Fruit fly (Drosophila melanogaster): Measurements from ENCODE around the gene Spn28F.

Spn28F gene

DNA sequence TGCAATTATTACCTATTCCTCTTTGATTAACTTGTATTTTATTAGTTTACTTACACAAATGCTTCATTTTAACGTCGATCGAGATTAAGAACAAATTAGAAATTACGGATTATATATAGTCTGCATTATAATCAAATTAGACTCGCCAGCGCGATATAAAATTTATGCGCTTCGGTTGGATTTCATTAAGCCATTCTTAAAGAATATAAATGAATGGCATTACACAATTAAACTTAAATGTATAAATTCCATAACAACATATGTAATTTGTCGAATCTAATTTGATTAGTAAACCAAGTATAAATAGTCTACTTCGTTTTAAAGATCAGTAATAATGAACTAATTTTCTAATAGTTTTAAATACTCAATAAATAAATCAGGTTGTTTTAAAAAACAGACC, at the start of gene Spn28F:
Spn28F (minus strand) TSS at position 101 of the 400 bp plus-strand sequence.
- TF ChIP-seq EcR (GFP tag; optimal IDR thresholded peaks at IDR 0.05) (no peak), usp (GFP tag; optimal IDR thresholded peaks at IDR 0.05) (no peak), Dll (optimal IDR thresholded peaks at IDR 0.05) (no peak), pan (optimal IDR thresholded peaks at IDR 0.05) (no peak), CG8478 (optimal IDR thresholded peaks at IDR 0.05) (no peak), psq (optimal IDR thresholded peaks at IDR 0.05) (no peak)

DNA sequence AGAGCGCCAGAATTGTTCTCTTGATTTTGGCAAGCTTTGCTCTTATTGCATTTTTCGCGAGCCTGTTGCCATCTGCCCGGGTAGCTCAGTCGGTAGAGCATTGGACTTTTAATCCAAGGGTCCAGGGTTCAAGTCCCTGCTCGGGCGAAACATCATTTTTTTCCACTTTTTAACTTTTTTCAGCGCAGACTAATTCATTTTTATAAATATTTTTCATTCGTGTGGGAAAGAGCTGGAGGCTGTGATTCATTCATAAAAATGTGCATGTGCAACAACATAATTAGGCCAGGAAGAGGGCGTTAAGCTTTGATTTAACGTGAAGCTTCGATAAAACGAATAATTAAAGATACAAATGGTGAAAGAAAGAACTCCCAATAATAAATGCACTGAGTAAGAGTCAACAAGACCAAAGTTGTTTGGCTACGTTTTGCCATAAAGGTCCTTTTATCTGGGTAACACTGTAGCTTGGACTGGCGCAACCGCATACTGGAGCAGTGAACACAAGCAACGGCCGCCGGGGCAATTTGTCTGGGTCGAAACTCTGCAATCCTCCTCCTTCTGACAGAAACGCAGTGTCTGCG, 49.1 kb upstream of the Spn28F start:
- no peak for TF ChIP-seq EcR (GFP tag; optimal IDR thresholded peaks at IDR 0.05)
- no peak for TF ChIP-seq pan (optimal IDR thresholded peaks at IDR 0.05)
- TF ChIP-seq CG8478 (optimal IDR thresholded peaks at IDR 0.05): no peak
- no peak for TF ChIP-seq psq (optimal IDR thresholded peaks at IDR 0.05)
- no peak for TF ChIP-seq Dll (optimal IDR thresholded peaks at IDR 0.05)
- no peak for TF ChIP-seq usp (GFP tag; optimal IDR thresholded peaks at IDR 0.05)

DNA sequence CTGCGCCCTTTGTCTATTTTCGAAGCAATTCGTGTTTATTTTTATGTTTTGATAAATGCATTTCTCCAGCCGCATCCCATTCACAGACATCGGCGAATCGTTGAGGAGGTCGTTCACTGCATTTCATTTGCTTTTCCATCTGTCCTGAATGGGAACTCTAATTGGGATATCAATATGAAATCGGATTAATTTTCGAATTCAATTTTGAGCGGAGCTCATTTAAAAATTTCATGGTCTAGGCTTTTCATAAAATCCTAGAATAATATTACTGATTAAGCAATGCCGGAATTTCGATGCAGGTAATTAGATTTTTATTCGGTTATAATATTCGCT, 48.5 kb upstream of the Spn28F start:
- TF ChIP-seq usp (GFP tag; optimal IDR thresholded peaks at IDR 0.05): no peak
- no peak for TF ChIP-seq EcR (GFP tag; optimal IDR thresholded peaks at IDR 0.05)
- no peak for TF ChIP-seq CG8478 (optimal IDR thresholded peaks at IDR 0.05)
- TF ChIP-seq psq (optimal IDR thresholded peaks at IDR 0.05): no peak
- TF ChIP-seq Dll (optimal IDR thresholded peaks at IDR 0.05): no peak
- TF ChIP-seq pan (optimal IDR thresholded peaks at IDR 0.05): no peak

DNA sequence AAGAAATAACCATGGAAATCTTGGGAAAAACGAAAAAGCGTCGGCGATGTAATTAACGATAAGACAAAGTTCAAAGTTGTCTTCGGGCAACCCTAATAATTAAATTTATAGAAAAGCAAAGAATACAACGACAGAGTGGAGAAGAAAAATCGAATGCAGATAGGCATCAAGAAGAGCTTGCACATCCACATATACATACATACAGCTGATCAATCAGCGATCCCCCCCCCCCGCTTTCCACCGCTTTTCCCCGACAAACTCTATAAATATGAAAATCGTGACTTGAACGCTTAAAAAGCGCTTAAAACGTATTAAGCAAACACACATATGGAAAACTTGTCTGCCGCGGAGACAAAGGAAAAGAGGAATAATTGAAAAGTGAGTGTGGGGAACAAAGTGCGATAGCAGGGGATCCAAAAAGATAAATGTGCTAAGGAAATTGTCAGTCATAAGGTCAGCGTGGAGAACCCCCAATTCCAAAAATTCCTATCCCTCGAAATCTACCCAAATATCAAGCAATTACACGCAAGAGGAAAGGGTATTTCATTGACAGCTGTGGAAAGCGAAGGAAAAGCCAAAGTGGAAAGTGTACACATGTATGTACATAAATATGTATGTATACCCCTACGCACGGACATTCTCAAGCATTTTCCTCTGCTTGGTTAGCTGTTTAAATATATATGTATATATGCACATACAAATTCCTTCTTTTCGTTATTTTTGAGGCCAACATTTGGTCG, 47.9 kb upstream of the Spn28F start:
- TF ChIP-seq EcR (GFP tag; optimal IDR thresholded peaks at IDR 0.05) (no peak), psq (optimal IDR thresholded peaks at IDR 0.05) (no peak), pan (optimal IDR thresholded peaks at IDR 0.05) (no peak), CG8478 (optimal IDR thresholded peaks at IDR 0.05) (no peak), usp (GFP tag; optimal IDR thresholded peaks at IDR 0.05) (no peak), Dll (optimal IDR thresholded peaks at IDR 0.05) (no peak)

DNA sequence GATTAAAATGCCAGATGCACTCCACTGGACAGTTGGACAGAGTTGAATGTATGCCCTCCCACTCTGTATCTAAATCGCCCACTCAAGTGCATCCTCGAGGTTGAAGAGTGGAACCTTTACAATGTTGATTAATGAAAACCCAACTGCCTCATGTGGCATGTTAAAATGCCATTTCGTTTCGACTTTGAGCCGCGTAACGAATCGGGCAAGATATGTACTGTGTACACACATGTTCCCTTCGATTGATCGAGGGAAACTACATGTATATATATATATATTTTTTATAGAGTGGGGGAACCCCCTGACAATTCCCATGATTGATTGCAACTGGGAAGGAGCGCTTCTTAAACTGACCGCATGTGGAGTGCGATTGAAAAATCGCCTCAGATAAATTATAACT, 46.5 kb upstream of the Spn28F start:
- no peak for TF ChIP-seq pan (optimal IDR thresholded peaks at IDR 0.05)
- TF ChIP-seq EcR (GFP tag; optimal IDR thresholded peaks at IDR 0.05): no peak
- no peak for TF ChIP-seq usp (GFP tag; optimal IDR thresholded peaks at IDR 0.05)
- no peak for TF ChIP-seq CG8478 (optimal IDR thresholded peaks at IDR 0.05)
- no peak for TF ChIP-seq Dll (optimal IDR thresholded peaks at IDR 0.05)
- TF ChIP-seq psq (optimal IDR thresholded peaks at IDR 0.05): no peak

DNA sequence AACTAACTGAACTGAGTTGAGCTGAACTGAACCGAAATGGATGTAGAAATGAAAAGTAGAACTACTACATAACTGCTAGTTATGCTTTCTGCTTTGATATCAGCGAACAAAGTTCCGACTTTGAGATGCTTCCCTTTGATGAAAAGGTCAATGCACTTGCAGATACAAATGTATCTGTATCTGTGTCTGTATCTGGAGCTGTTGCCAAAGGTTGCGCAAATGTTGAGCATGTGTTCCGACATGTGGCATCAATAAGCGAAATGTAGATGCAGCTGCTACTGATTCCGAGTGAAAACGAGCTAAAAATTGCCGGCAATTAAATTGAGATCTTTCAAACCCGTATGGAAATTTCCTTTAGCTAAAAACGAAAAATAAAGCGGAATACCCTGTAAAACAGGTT, 45.0 kb upstream of the Spn28F start:
- peak in 1 of 2 experiments; percentile 48 for TF ChIP-seq EcR (GFP tag; optimal IDR thresholded peaks at IDR 0.05)
- TF ChIP-seq usp (GFP tag; optimal IDR thresholded peaks at IDR 0.05): no peak

DNA sequence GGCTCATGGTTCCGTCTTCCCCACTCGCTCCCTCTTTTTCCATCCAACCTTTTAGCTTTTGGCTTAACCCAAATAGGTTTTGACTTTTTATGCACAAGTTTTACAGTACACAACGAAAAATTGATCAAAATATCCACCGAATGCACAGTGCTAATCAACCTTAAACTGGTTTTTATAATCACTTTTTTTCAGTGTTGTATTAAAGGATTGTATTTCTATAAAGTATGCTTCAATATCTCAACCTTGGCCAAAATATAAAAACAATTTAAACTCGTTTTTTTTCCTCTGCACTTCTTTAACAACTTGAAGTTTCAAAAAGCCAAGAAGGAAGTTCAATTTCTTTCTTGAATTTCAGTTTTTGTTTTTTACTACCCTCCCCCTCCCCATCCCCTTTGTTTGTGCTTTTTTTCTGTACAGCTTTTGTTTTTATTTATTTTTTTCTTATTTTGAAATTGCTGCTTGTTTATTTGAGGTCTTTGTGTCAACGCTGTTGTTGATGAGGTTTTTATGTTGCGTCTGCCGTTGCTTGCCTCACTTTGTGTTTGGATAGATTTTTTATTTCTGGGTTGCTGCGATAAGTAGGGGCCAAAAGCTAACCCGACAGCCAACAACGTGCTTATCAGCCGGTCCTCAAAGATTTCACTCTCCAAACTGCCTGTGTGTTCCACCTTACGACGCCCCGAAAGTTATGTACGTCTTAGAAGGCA, 43.5 kb upstream of the Spn28F start:
- TF ChIP-seq EcR (GFP tag; optimal IDR thresholded peaks at IDR 0.05): no peak
- TF ChIP-seq Dll (optimal IDR thresholded peaks at IDR 0.05): no peak
- no peak for TF ChIP-seq psq (optimal IDR thresholded peaks at IDR 0.05)
- no peak for TF ChIP-seq usp (GFP tag; optimal IDR thresholded peaks at IDR 0.05)
- no peak for TF ChIP-seq pan (optimal IDR thresholded peaks at IDR 0.05)
- no peak for TF ChIP-seq CG8478 (optimal IDR thresholded peaks at IDR 0.05)

DNA sequence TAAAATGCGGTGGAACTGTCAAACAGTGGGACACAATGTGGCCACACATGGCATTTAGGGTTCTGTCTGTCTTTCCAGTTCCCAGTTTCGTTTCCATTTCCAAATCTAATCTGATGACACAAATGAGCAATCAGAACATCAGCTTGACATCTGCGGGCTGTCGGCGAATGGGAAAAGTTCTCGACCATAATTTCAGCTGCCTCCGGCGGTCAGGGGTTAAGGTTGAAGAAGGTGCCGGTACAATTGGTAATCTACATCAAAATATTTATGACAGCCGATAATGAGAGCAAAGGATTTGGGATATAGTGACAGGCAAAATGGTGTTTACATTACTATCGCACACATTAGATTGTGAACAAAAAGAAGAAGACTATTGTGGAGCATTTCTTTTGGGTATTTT, 40.3 kb upstream of the Spn28F start:
- no peak for TF ChIP-seq Dll (optimal IDR thresholded peaks at IDR 0.05)
- no peak for TF ChIP-seq usp (GFP tag; optimal IDR thresholded peaks at IDR 0.05)
- no peak for TF ChIP-seq pan (optimal IDR thresholded peaks at IDR 0.05)
- no peak for TF ChIP-seq EcR (GFP tag; optimal IDR thresholded peaks at IDR 0.05)
- no peak for TF ChIP-seq CG8478 (optimal IDR thresholded peaks at IDR 0.05)
- no peak for TF ChIP-seq psq (optimal IDR thresholded peaks at IDR 0.05)

DNA sequence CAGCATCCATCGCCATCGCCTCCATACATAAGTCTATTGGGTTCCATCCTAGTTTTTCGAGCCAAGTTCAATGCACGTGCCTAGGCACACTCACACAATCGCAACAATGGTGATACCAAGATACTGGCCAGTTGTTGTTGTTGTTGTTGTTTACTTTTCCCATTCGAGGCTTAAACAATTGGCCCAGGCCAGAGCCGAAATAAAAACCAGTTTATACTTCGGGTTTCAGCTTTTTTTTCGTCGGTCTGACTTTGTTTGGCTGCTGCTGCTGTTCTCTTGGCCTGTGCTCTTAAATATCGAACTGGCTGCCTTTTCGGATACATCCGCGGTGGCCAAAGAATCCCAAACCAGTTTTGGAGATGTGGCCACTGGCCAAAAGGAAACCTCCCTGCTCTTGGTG, 38.6 kb upstream of the Spn28F start:
- TF ChIP-seq pan (optimal IDR thresholded peaks at IDR 0.05) (no peak), EcR (GFP tag; optimal IDR thresholded peaks at IDR 0.05) (no peak)

DNA sequence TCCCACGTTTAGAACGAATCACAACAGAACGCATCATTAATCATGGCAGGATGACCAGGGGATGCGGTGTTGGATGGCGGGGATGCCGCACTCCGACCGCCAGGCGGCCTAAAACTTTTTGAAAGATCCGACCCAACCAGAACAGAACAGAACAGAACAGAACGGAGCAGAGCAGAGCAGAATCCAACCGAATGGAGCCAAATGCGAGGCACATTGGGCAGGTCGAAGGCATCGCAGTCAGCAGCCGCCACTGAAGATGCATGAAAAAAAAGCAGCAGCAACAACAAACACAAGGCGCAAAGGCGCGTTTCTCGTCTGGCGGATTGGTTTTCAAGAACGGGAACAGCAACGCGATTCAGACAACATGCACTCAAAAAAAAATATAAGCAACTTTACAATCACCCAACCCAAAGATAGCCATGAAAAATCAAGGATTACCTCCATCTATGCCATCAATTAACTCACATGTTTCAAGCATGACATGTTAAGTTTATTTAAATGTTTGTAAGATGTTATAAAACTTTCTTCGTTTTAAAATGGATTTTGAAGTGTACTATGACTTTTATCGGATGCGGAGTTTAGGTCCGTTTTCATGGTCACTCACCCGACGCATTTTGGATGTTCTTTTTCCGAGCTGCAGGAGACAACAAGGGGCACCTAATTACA, 37.9 kb upstream of the Spn28F start:
- TF ChIP-seq Dll (optimal IDR thresholded peaks at IDR 0.05) (no peak), psq (optimal IDR thresholded peaks at IDR 0.05) (no peak), EcR (GFP tag; optimal IDR thresholded peaks at IDR 0.05) (peak in 1 of 2 experiments; percentile 47), pan (optimal IDR thresholded peaks at IDR 0.05) (no peak)

DNA sequence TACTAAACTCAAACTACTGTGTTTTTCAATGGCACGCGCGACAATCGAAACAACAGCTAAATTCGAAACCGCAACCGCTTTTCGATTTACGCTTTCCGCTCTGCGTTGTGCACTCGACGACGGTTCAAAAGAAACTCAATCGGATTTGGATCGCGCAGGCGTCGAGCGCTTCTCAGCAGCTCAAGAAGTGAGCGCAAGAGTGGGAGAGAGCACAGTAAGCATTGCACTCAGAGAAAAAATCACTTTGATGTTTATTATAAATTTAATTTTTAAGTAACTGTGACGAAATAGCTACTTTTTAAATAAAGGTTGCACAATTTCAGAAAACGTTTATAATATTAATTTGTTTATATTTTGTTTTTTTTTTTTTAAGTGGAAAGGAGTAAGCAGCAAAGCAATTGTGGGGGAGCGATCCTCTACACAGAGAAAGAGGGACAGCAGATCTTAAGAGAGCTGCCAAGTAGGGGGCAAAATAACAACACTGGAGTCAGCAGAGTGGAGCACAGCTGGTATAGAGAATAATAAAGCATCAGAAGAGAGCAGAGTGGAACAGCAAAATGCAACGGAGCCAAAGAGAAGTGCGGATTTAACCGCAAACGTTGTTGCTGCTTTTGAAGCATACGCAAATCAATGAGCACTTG, 36.1 kb upstream of the Spn28F start:
- TF ChIP-seq Dll (optimal IDR thresholded peaks at IDR 0.05) (no peak), usp (GFP tag; optimal IDR thresholded peaks at IDR 0.05) (no peak), psq (optimal IDR thresholded peaks at IDR 0.05) (no peak), CG8478 (optimal IDR thresholded peaks at IDR 0.05) (no peak), pan (optimal IDR thresholded peaks at IDR 0.05) (no peak), EcR (GFP tag; optimal IDR thresholded peaks at IDR 0.05) (no peak)

DNA sequence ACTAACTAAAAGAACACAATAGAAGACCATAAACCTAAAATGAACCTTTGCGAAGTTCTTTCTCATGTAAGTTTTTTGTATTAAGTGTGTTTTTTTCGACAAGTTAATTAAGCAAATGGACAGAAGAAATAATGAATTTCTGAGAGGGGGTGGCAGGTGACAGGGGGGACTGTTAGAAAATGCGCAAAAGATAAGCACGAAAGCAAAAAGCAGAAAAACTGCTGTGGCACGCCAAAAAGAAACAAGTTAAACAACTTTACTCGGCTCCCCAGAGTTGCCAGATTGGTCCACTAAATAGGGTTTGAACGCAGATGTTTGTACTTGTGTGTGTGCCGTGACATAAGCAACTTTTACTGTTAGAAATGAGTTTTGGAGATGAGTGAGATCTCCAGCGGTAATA, 35.3 kb upstream of the Spn28F start:
- no peak for TF ChIP-seq Dll (optimal IDR thresholded peaks at IDR 0.05)
- no peak for TF ChIP-seq CG8478 (optimal IDR thresholded peaks at IDR 0.05)
- TF ChIP-seq EcR (GFP tag; optimal IDR thresholded peaks at IDR 0.05): no peak
- TF ChIP-seq pan (optimal IDR thresholded peaks at IDR 0.05): no peak
- no peak for TF ChIP-seq usp (GFP tag; optimal IDR thresholded peaks at IDR 0.05)
- TF ChIP-seq psq (optimal IDR thresholded peaks at IDR 0.05): no peak
